Worm (Caenorhabditis elegans) whole organism, L1 larva: ENCODE results near the gene F44B9.2.

Source experiments
- alr-1 ChIP-seq: fragments of 200-800 bp; sonication (Bioruptor generic); optimal IDR thresholded peaks from 2 replicates; lab custom pipeline; 2018; ENCODE audit warnings: borderline replicate concordance, mild to moderate bottlenecking, missing genetic modification characterization, missing compliant biosample characterization
- aly-2 ChIP-seq: fragments of 150-350 bp; optimal IDR thresholded peaks from 2 replicates; lab custom pipeline; 2014; ENCODE audit warnings: missing biosample characterization, missing genetic modification characterization
- ama-1 ChIP-seq: fragments of 150-350 bp; optimal IDR thresholded peaks from 2 replicates; lab custom pipeline; 2014
- blmp-1 ChIP-seq: fragments of 150-350 bp; optimal IDR thresholded peaks from 2 replicates; lab custom pipeline; 2014; ENCODE audit warnings: missing biosample characterization, missing genetic modification characterization
- ceh-88 ChIP-seq: fragments of 200-800 bp; sonication (Bioruptor generic); IDR thresholded peaks from 2 replicates; pipeline ENCODE4 v1.3.6; 2022; ENCODE audit warnings: missing genetic modification characterization, missing compliant biosample characterization
- ceh-90 ChIP-seq: sonication (generic microtip); optimal IDR thresholded peaks from 2 replicates; lab custom pipeline; 2016; ENCODE audit warnings: missing genetic modification characterization, missing compliant biosample characterization
- dpl-1 ChIP-seq, 3 experiments: fragments of 150-350 bp in 2 of 3; sonication (generic microtip) in 1 of 3; optimal IDR thresholded peaks; 2 replicates each; lab custom pipeline; 2014 to 2017; ENCODE audit warnings: missing biosample characterization in 3 of 3, missing genetic modification characterization in 3 of 3, missing genetic modification reagents in 3 of 3
- efl-3 ChIP-seq: fragments of 200-800 bp; sonication (Bioruptor generic); optimal IDR thresholded peaks from 2 replicates; lab custom pipeline; 2018; ENCODE audit warnings: mild to moderate bottlenecking, missing genetic modification characterization, missing compliant biosample characterization
- egl-13 ChIP-seq: sonication (generic microtip); optimal IDR thresholded peaks from 2 replicates; lab custom pipeline; 2016; ENCODE audit warnings: missing genotype, missing genetic modification reagents, missing genetic modification characterization, missing compliant biosample characterization
- fkh-10 ChIP-seq: sonication (generic microtip); optimal IDR thresholded peaks from 2 replicates; lab custom pipeline; 2017; ENCODE audit warnings: missing biosample characterization, missing genetic modification reagents, missing genetic modification characterization
- fkh-8 ChIP-seq: sonication (generic microtip); optimal IDR thresholded peaks from 2 replicates; lab custom pipeline; 2016; ENCODE audit warnings: mild to moderate bottlenecking, missing genetic modification characterization, missing compliant biosample characterization
- fos-1 ChIP-seq: fragments of 150-350 bp; optimal IDR thresholded peaks from 2 replicates; lab custom pipeline; 2014; ENCODE audit warnings: missing biosample characterization, missing genetic modification characterization
- hlh-4 ChIP-seq: sonication (generic microtip); optimal IDR thresholded peaks from 2 replicates; lab custom pipeline; 2016; ENCODE audit warnings: mild to moderate bottlenecking, missing genetic modification characterization, missing compliant biosample characterization
- irx-1 ChIP-seq: sonication (generic microtip); optimal IDR thresholded peaks from 2 replicates; lab custom pipeline; 2016; ENCODE audit warnings: missing genetic modification characterization, missing compliant biosample characterization
- lin-13 ChIP-seq: fragments of 150-350 bp; optimal IDR thresholded peaks from 2 replicates; lab custom pipeline; 2014; ENCODE audit warnings: missing biosample characterization, missing genetic modification reagents, missing genetic modification characterization
- lin-15B ChIP-seq: fragments of 150-350 bp; sonication (generic microtip); optimal IDR thresholded peaks from 3 replicates; lab custom pipeline; 2014; ENCODE audit warnings: missing biosample characterization, missing genetic modification characterization
- lin-35 ChIP-seq, 2 experiments: fragments of 150-350 bp; optimal IDR thresholded peaks; 2 replicates each; lab custom pipeline; 2014; ENCODE audit warnings: missing biosample characterization in 2 of 2, missing genetic modification characterization in 2 of 2, missing genetic modification reagents in 2 of 2
- lin-39 ChIP-seq: fragments of 150-350 bp; optimal IDR thresholded peaks from 2 replicates; lab custom pipeline; 2014; ENCODE audit warnings: missing biosample characterization, missing genetic modification reagents, missing genetic modification characterization
- lir-3 ChIP-seq: sonication (generic microtip); optimal IDR thresholded peaks from 2 replicates; lab custom pipeline; 2016; ENCODE audit warnings: mild to moderate bottlenecking, missing genetic modification characterization, moderate library complexity, missing compliant biosample characterization; ENCODE audit not compliant: poor library complexity
- lsy-2 ChIP-seq, 2 experiments: fragments of 150-350 bp; optimal IDR thresholded peaks; 2 replicates each; lab custom pipeline; 2014; ENCODE audit warnings: missing biosample characterization in 2 of 2, missing genetic modification characterization in 2 of 2
- mab-9 ChIP-seq: fragments of 200-800 bp; sonication (Bioruptor generic); IDR thresholded peaks from 2 replicates; pipeline ENCODE4 v1.3.6; 2022; ENCODE audit warnings: missing genetic modification reagents, missing genetic modification characterization, missing compliant biosample characterization
- mep-1 ChIP-seq: fragments of 150-350 bp; optimal IDR thresholded peaks from 2 replicates; lab custom pipeline; 2014; ENCODE audit warnings: missing biosample characterization, missing genetic modification characterization
- nhr-11 ChIP-seq: fragments of 150-350 bp; optimal IDR thresholded peaks from 2 replicates; lab custom pipeline; 2014; ENCODE audit warnings: missing biosample characterization, missing genetic modification characterization
- nhr-19 ChIP-seq: fragments of 200-800 bp; sonication (Bioruptor generic); conservative IDR thresholded peaks from 2 replicates; pipeline ENCODE4 v1.3.6; 2022; ENCODE audit warnings: missing genetic modification characterization, missing compliant biosample characterization
- nhr-237 ChIP-seq: fragments of 150-350 bp; optimal IDR thresholded peaks from 2 replicates; lab custom pipeline; 2014; ENCODE audit warnings: missing biosample characterization, missing genetic modification characterization
- nhr-28 ChIP-seq: fragments of 150-350 bp; optimal IDR thresholded peaks from 2 replicates; lab custom pipeline; 2014; ENCODE audit warnings: missing biosample characterization, missing genetic modification characterization
- nhr-47 ChIP-seq: sonication (generic microtip); optimal IDR thresholded peaks from 2 replicates; lab custom pipeline; 2016; ENCODE audit warnings: mild to moderate bottlenecking, missing genetic modification characterization, moderate library complexity, missing compliant biosample characterization
- nhr-71 ChIP-seq: sonication (generic microtip); optimal IDR thresholded peaks from 2 replicates; lab custom pipeline; 2016; ENCODE audit warnings: mild to moderate bottlenecking, missing genetic modification characterization, moderate library complexity, missing compliant biosample characterization
- nhr-77 ChIP-seq: fragments of 150-350 bp; optimal IDR thresholded peaks from 2 replicates; lab custom pipeline; 2014; ENCODE audit warnings: missing biosample characterization, missing genetic modification characterization
- nhr-85 ChIP-seq: sonication (generic microtip); peaks from one replicate; lab custom pipeline; 2016; ENCODE audit warnings: missing genetic modification characterization, inconsistent platforms, missing compliant biosample characterization
- pag-3 ChIP-seq: sonication (generic microtip); optimal IDR thresholded peaks from 2 replicates; lab custom pipeline; 2017; ENCODE audit warnings: missing genetic modification characterization, mild to moderate bottlenecking, missing compliant biosample characterization, antibody characterized with exemption, borderline replicate concordance; ENCODE audit not compliant: insufficient read depth
- pax-3 ChIP-seq: fragments of 200-800 bp; sonication (Bioruptor generic); optimal IDR thresholded peaks from 2 replicates; lab custom pipeline; 2018; ENCODE audit warnings: mild to moderate bottlenecking, missing genetic modification characterization, moderate library complexity, missing compliant biosample characterization
- pqm-1 ChIP-seq: sonication (generic microtip); optimal IDR thresholded peaks from 3 replicates; lab custom pipeline; 2017; ENCODE audit warnings: missing biosample characterization, missing genetic modification characterization
- skn-1 ChIP-seq: fragments of 150-350 bp; optimal IDR thresholded peaks from 2 replicates; lab custom pipeline; 2014; ENCODE audit warnings: missing biosample characterization, missing genetic modification characterization
- snu-23 ChIP-seq: sonication (generic microtip); optimal IDR thresholded peaks from 2 replicates; lab custom pipeline; 2016; ENCODE audit warnings: missing genetic modification characterization, missing compliant biosample characterization
- sptf-1 ChIP-seq: fragments of 150-350 bp; optimal IDR thresholded peaks from 2 replicates; lab custom pipeline; 2014; ENCODE audit warnings: missing biosample characterization, missing genetic modification characterization
- sup-37 ChIP-seq: fragments of 200-800 bp; sonication (Bioruptor generic); optimal IDR thresholded peaks from 2 replicates; lab custom pipeline; 2018; ENCODE audit warnings: mild to moderate bottlenecking, missing genetic modification characterization, missing compliant biosample characterization
- tbx-2 ChIP-seq: sonication (generic microtip); optimal IDR thresholded peaks from 2 replicates; lab custom pipeline; 2016; ENCODE audit warnings: missing genetic modification characterization, missing compliant biosample characterization
- tlp-1 ChIP-seq: fragments of 150-350 bp; optimal IDR thresholded peaks from 2 replicates; lab custom pipeline; 2014; ENCODE audit warnings: missing biosample characterization, missing genetic modification characterization
- unc-30 ChIP-seq: sonication (generic microtip); optimal IDR thresholded peaks from 2 replicates; lab custom pipeline; 2017; ENCODE audit warnings: missing biosample characterization, missing genetic modification characterization
- xbp-1 ChIP-seq: sonication (generic microtip); optimal IDR thresholded peaks from 2 replicates; lab custom pipeline; 2016; ENCODE audit warnings: missing genetic modification characterization, missing compliant biosample characterization
- zag-1 ChIP-seq: fragments of 150-350 bp; optimal IDR thresholded peaks from 2 replicates; lab custom pipeline; 2014; ENCODE audit warnings: missing biosample characterization, missing genetic modification characterization
- ztf-4 ChIP-seq: fragments of 150-350 bp; optimal IDR thresholded peaks from 2 replicates; lab custom pipeline; 2014; ENCODE audit warnings: missing biosample characterization, missing genetic modification characterization

Gene F44B9.2

ce11 chrIII:8063659-8064058 is 41.4 kb downstream of the F44B9.2 start:
- TF ChIP-seq xbp-1 (no peak), lin-15B (tag; lab: Kevin White, UChicago) (no peak), fkh-10 (GFP tag; lab: Kevin White, UChicago) (no peak), fkh-8 (no peak)

DNA sequence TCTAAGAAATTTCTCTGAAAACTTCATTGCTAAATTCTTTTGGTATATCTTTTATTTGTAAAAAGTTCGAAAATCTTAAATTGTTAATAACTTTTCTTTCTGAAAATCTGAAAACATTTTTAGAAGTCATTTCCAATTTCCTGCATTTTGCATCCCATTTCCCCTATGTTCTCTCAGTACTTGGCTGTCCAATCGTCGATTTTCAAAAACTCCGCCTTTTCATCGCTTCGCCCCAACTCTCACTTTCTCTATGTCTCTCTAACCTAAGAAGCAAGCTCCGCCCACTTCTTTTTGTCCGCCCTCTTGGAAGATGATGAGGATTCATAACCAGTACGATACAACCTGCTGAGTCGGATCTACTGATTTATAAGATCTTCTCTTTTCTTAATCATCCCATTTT is 42.8 kb downstream of the F44B9.2 start:
- no peak for TF ChIP-seq dpl-1 (GFP tag; optimal IDR thresholded peaks at IDR 0.05; lab: Kevin White, UChicago)
- peak in 1 of 2 experiments; percentile 50 for TF ChIP-seq lsy-2 (tag; optimal IDR thresholded peaks at IDR 0.05; lab: Kevin White, UChicago)
- no peak for TF ChIP-seq nhr-71 (tag; lab: Kevin White, UChicago)
- TF ChIP-seq egl-13 (tag; lab: Kevin White, UChicago) = no peak
- no peak for TF ChIP-seq ceh-90
- TF ChIP-seq snu-23 (GFP tag; lab: Kevin White, UChicago) = peak; percentile 17
- no peak for TF ChIP-seq nhr-77
- no peak for TF ChIP-seq mep-1
- no peak for TF ChIP-seq lin-39 (tag; lab: Kevin White, UChicago)
- TF ChIP-seq skn-1 = no peak
- peak; percentile 65 for TF ChIP-seq blmp-1 (tag; lab: Kevin White, UChicago)
- no peak for TF ChIP-seq nhr-237
- TF ChIP-seq, all 84 proteins: peak for 3

DNA sequence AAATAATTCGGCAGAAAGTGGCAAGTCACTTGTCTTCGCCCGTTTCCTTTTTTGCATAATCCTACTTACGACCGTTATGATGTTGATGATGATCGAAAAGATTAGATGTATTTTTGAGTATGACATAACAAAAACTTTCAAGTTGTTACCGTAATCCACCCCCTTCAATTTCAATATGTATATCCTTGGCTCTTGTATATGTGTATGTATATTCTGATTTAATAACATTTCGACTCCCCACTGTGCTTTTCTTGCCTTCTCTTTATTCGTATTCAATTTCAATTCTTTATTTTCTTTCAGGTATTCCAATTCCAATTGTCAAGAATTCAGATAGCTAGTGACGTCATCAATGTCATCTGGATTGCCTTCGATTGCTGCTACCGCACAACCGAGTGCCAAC is 44.7 kb downstream of the F44B9.2 start, which contains the start of gene pros-1:
Gene pros-1 (plus strand): TSS at position 301 of the 400 bp plus-strand sequence.
- no peak for TF ChIP-seq irx-1 (tag; lab: Kevin White, UChicago)
- TF ChIP-seq ceh-88 (GFP tag; lab: Robert Waterston, UW) = no peak
- TF ChIP-seq sptf-1 (tag; lab: Kevin White, UChicago) = no peak
- no peak for TF ChIP-seq nhr-47 (tag; lab: Kevin White, UChicago)
- no peak for TF ChIP-seq nhr-85 (tag; lab: Kevin White, UChicago)
- TF ChIP-seq tbx-2 (tag; lab: Kevin White, UChicago) = no peak
- TF ChIP-seq fkh-8 = no peak
- TF ChIP-seq nhr-71 (tag; lab: Kevin White, UChicago) = no peak
- no peak for TF ChIP-seq fkh-10 (GFP tag; lab: Kevin White, UChicago)
- TF ChIP-seq blmp-1 (tag; lab: Kevin White, UChicago) = no peak
- no peak for TF ChIP-seq nhr-237
- TF ChIP-seq alr-1 (tag; lab: Kevin White, UChicago) = no peak
- no peak for TF ChIP-seq aly-2 (tag; lab: Kevin White, UChicago)
- TF ChIP-seq lin-35 (GFP tag; optimal IDR thresholded peaks at IDR 0.05; lab: Kevin White, UChicago) = no peak
- TF ChIP-seq nhr-11 (tag; lab: Kevin White, UChicago) = no peak
- TF ChIP-seq lin-15B (tag; lab: Kevin White, UChicago) = no peak
- TF ChIP-seq mab-9 (GFP tag; lab: Robert Waterston, UW) = no peak
- no peak for TF ChIP-seq pax-3
- TF ChIP-seq ama-1 (lab: Kevin White, UChicago) = no peak

ce11 chrIII:8067798-8068197 is 45.5 kb downstream of the F44B9.2 start:
- TF ChIP-seq lin-35 (GFP tag; optimal IDR thresholded peaks at IDR 0.05; lab: Kevin White, UChicago) (no peak), lin-13 (GFP tag; lab: Kevin White, UChicago) (no peak), unc-30 (no peak), sup-37 (GFP tag; lab: Kevin White, UChicago) (no peak), blmp-1 (tag; lab: Kevin White, UChicago) (no peak), zag-1 (no peak), irx-1 (tag; lab: Kevin White, UChicago) (no peak), tlp-1 (tag; lab: Kevin White, UChicago) (no peak), hlh-4 (tag; lab: Kevin White, UChicago) (no peak), skn-1 (no peak), pag-3 (no peak), nhr-28 (tag; lab: Kevin White, UChicago) (no peak), lir-3 (tag; lab: Kevin White, UChicago) (no peak), snu-23 (GFP tag; lab: Kevin White, UChicago) (no peak), fos-1 (tag; lab: Kevin White, UChicago) (no peak), efl-3 (GFP tag; lab: Kevin White, UChicago) (no peak), pqm-1 (no peak), ztf-4 (tag; lab: Kevin White, UChicago) (no peak), nhr-19 (GFP tag; lab: Robert Waterston, UW) (no peak), nhr-71 (tag; lab: Kevin White, UChicago) (no peak)
